Fruit fly (Drosophila melanogaster): Measurements from ENCODE around the gene ATPsynbetaL.
A peak's percentile ranks its signal among the peaks of the same experiment; 100 is the strongest.

Gene ATPsynbetaL

dm6 chr3L:16097393-16097884 is at the start of gene ATPsynbetaL, which contains the start of gene CG13074:
ATPsynbetaL (plus strand) TSS chr3L:16097834.
CG13074 (minus strand) TSS chr3L:16097493.
- no peak for TF ChIP-seq CG32121 (GFP tag; IDR thresholded peaks at IDR 0.05)
- no peak for TF ChIP-seq Ets98B (GFP tag; IDR thresholded peaks at IDR 0.05)
- no peak for TF ChIP-seq rn (GFP tag; IDR thresholded peaks at IDR 0.05)
- no peak for TF ChIP-seq CG13204 (GFP tag; optimal IDR thresholded peaks at IDR 0.05)
- TF ChIP-seq D1 (tag; optimal IDR thresholded peaks at IDR 0.05): no peak
- no peak for TF ChIP-seq CG17806 (tag; optimal IDR thresholded peaks at IDR 0.05)
- no peak for TF ChIP-seq gl (tag; optimal IDR thresholded peaks at IDR 0.05)
- no peak for TF ChIP-seq Pif1B (GFP tag; optimal IDR thresholded peaks at IDR 0.05)
- no peak for TF ChIP-seq CG15710 (tag; optimal IDR thresholded peaks at IDR 0.05)
- TF ChIP-seq CG4496 (GFP tag; IDR thresholded peaks at IDR 0.05): no peak
- TF ChIP-seq EcR (GFP tag; optimal IDR thresholded peaks at IDR 0.05): no peak
- TF ChIP-seq CG10348 (GFP tag; IDR thresholded peaks at IDR 0.05): no peak
- no peak for TF ChIP-seq CG8159 (tag; optimal IDR thresholded peaks at IDR 0.05)
- no peak for TF ChIP-seq CG8301 (tag; optimal IDR thresholded peaks at IDR 0.05)
- no peak for TF ChIP-seq CG9948 (tag; optimal IDR thresholded peaks at IDR 0.05)

dm6 chr3L:16048086-16048485 is 49.5 kb upstream of the ATPsynbetaL start:
- TF ChIP-seq Ets98B (GFP tag; IDR thresholded peaks at IDR 0.05) (peak; percentile 78), fd96Ca (GFP tag; IDR thresholded peaks at IDR 0.05) (peak; percentile 81), CG13204 (GFP tag; optimal IDR thresholded peaks at IDR 0.05) (peak; percentile 50), Snoo (tag; optimal IDR thresholded peaks at IDR 0.05) (peak; percentile 59), Pif1A (GFP tag; optimal IDR thresholded peaks at IDR 0.05) (peak; percentile 79), D1 (tag; optimal IDR thresholded peaks at IDR 0.05) (peak; percentile 6), CG34367 (tag; optimal IDR thresholded peaks at IDR 0.05) (peak; percentile 68), CG9948 (tag; optimal IDR thresholded peaks at IDR 0.05) (peak; percentile 59), CG8301 (tag; optimal IDR thresholded peaks at IDR 0.05) (peak; percentile 44), Pif1B (GFP tag; optimal IDR thresholded peaks at IDR 0.05) (peak; percentile 52), CG4496 (GFP tag; IDR thresholded peaks at IDR 0.05) (peak; percentile 86), CG14655 (GFP tag; optimal IDR thresholded peaks at IDR 0.05) (peak; percentile 64), gl (tag; optimal IDR thresholded peaks at IDR 0.05) (peak; percentile 39), CG32121 (GFP tag; IDR thresholded peaks at IDR 0.05) (peak; percentile 70), CG15710 (tag; optimal IDR thresholded peaks at IDR 0.05) (peak; percentile 72), CG17806 (tag; optimal IDR thresholded peaks at IDR 0.05) (peak; percentile 58), rn (GFP tag; IDR thresholded peaks at IDR 0.05) (peak; percentile 38; the same call in 1 of the 2 replicates), CG12605 (GFP tag; IDR thresholded peaks at IDR 0.05) (peak; percentile 50; the same call in 1 of the 2 replicates), CG8159 (tag; optimal IDR thresholded peaks at IDR 0.05) (peak; percentile 66), CG10348 (GFP tag; IDR thresholded peaks at IDR 0.05) (no peak), EcR (GFP tag; optimal IDR thresholded peaks at IDR 0.05) (no peak)

- no peak for TF ChIP-seq CG15710 (tag; optimal IDR thresholded peaks at IDR 0.05)
- TF ChIP-seq CG32121 (GFP tag; IDR thresholded peaks at IDR 0.05): no peak
- TF ChIP-seq CG9948 (tag; optimal IDR thresholded peaks at IDR 0.05): peak; percentile 15
- TF ChIP-seq CG17806 (tag; optimal IDR thresholded peaks at IDR 0.05): peak; percentile 50
- peak; percentile 17 for TF ChIP-seq CG8159 (tag; optimal IDR thresholded peaks at IDR 0.05)
- TF ChIP-seq CG13204 (GFP tag; optimal IDR thresholded peaks at IDR 0.05): no peak
- no peak for TF ChIP-seq CG14655 (GFP tag; optimal IDR thresholded peaks at IDR 0.05)
These were observed 48.7 kb upstream of the ATPsynbetaL start for dm6 chr3L:16048722-16049459.

- TF ChIP-seq CG34367 (tag; optimal IDR thresholded peaks at IDR 0.05): no peak
- TF ChIP-seq CG4496 (GFP tag; IDR thresholded peaks at IDR 0.05): peak; percentile 56; the same call in 2 of the 3 replicates
- TF ChIP-seq EcR (GFP tag; optimal IDR thresholded peaks at IDR 0.05): no peak
- TF ChIP-seq Pif1A (GFP tag; optimal IDR thresholded peaks at IDR 0.05): no peak
- TF ChIP-seq Snoo (tag; optimal IDR thresholded peaks at IDR 0.05): no peak
- TF ChIP-seq gl (tag; optimal IDR thresholded peaks at IDR 0.05): no peak
- TF ChIP-seq Ets98B (GFP tag; IDR thresholded peaks at IDR 0.05): peak; percentile 57
- no peak for TF ChIP-seq CG15710 (tag; optimal IDR thresholded peaks at IDR 0.05)
- peak; percentile 65; the same call in 1 of the 2 replicates for TF ChIP-seq CG12605 (GFP tag; IDR thresholded peaks at IDR 0.05)
- peak; percentile 66 for TF ChIP-seq rn (GFP tag; IDR thresholded peaks at IDR 0.05)
- TF ChIP-seq CG13204 (GFP tag; optimal IDR thresholded peaks at IDR 0.05): peak; percentile 20
- no peak for TF ChIP-seq CG8159 (tag; optimal IDR thresholded peaks at IDR 0.05)
- peak; percentile 42 for TF ChIP-seq CG14655 (GFP tag; optimal IDR thresholded peaks at IDR 0.05)
- TF ChIP-seq fd96Ca (GFP tag; IDR thresholded peaks at IDR 0.05): peak; percentile 67; the same call in 2 of the 3 replicates
- no peak for TF ChIP-seq CG9948 (tag; optimal IDR thresholded peaks at IDR 0.05)
- no peak for TF ChIP-seq Pif1B (GFP tag; optimal IDR thresholded peaks at IDR 0.05)
- TF ChIP-seq CG8301 (tag; optimal IDR thresholded peaks at IDR 0.05): peak; percentile 39
- TF ChIP-seq CG10348 (GFP tag; IDR thresholded peaks at IDR 0.05): no peak
- peak; percentile 64 for TF ChIP-seq CG32121 (GFP tag; IDR thresholded peaks at IDR 0.05)
- no peak for TF ChIP-seq D1 (tag; optimal IDR thresholded peaks at IDR 0.05)
- no peak for TF ChIP-seq CG17806 (tag; optimal IDR thresholded peaks at IDR 0.05)
These were observed 47.4 kb upstream of the ATPsynbetaL start for dm6 chr3L:16049955-16050886.

dm6 chr3L:16050887-16051258 is 46.8 kb upstream of the ATPsynbetaL start, which contains the start of gene Diap1:
Diap1 (minus strand) TSS chr3L:16051034.
- TF ChIP-seq CG4496 (GFP tag; IDR thresholded peaks at IDR 0.05): peak; percentile 12; the same call in 1 of the 3 replicates
- no peak for TF ChIP-seq rn (GFP tag; IDR thresholded peaks at IDR 0.05)
